Fruit fly (Drosophila melanogaster) whole organism, prepupa: Measurements from ENCODE around the gene Rala.

Experiments used
- Blimp-1 ChIP-seq: fragments of 200-800 bp; sonication (Bioruptor generic); optimal IDR thresholded peaks from 3 replicates; lab custom pipeline; 2017; ENCODE audit warnings: missing biosample characterization, missing genetic modification characterization, mild to moderate bottlenecking, moderate library complexity, missing genetic modification reagents
- CG16779 ChIP-seq: fragments of 200-800 bp; sonication (Bioruptor generic); optimal IDR thresholded peaks from 3 replicates; lab custom pipeline; 2017; ENCODE audit warnings: missing biosample characterization, mild to moderate bottlenecking, missing genetic modification characterization
- CG6276 ChIP-seq: fragments of 200-800 bp; sonication (Bioruptor generic); optimal IDR thresholded peaks from 2 replicates; lab custom pipeline; 2017; ENCODE audit warnings: missing biosample characterization, mild to moderate bottlenecking, missing genetic modification characterization
- OdsH ChIP-seq: fragments of 200-800 bp; sonication (Bioruptor generic); optimal IDR thresholded peaks from 3 replicates; lab custom pipeline; 2016; ENCODE audit warnings: missing biosample characterization, missing genetic modification characterization
- net ChIP-seq: fragments of 200-800 bp; sonication (Bioruptor generic); optimal IDR thresholded peaks from 3 replicates; lab custom pipeline; 2016; ENCODE audit warnings: missing biosample characterization, missing genetic modification characterization

DNA sequence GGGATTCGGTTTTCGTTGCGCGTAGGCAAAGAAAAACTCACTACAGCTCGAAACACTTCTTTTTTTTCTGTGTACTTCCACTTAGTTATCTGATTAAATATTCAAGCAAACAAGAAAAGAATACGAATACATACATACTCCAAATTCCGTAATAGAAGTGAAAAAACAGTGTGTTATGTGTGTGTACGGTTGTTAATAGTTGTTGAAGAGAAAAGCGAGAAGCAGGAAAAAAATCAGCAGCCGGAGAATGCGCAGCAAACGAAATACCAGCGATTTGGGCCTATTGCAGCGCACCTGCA, 20.4 kb upstream of the Rala start:
- TF ChIP-seq net (GFP tag; lab: Kevin White, UChicago): no peak
- TF ChIP-seq CG6276: no peak
- no peak for TF ChIP-seq CG16779 (tag; lab: Kevin White, UChicago)
- no peak for TF ChIP-seq Blimp-1 (GFP tag; lab: Kevin White, UChicago)
- no peak for TF ChIP-seq OdsH (GFP tag; lab: Kevin White, UChicago)
